Worm (Caenorhabditis elegans) whole organism, L3 larva: ENCODE data around the gene C44B7.11.

ENCODE experiments used
- R02D3.7 ChIP-seq: fragments of 150-350 bp; optimal IDR thresholded peaks from 2 replicates; lab custom pipeline; 2014; ENCODE audit warnings: missing biosample characterization, missing genetic modification characterization
- ZK546.5 ChIP-seq: sonication (generic microtip); optimal IDR thresholded peaks from 2 replicates; lab custom pipeline; 2017; ENCODE audit warnings: missing biosample characterization, missing genetic modification characterization
- aly-2 ChIP-seq: fragments of 150-350 bp; optimal IDR thresholded peaks from 2 replicates; lab custom pipeline; 2014; ENCODE audit warnings: missing biosample characterization, missing genetic modification characterization
- ama-1 ChIP-seq: fragments of 150-350 bp; optimal IDR thresholded peaks from 2 replicates; lab custom pipeline; 2018
- ceh-28 ChIP-seq: fragments of 150-350 bp; optimal IDR thresholded peaks from 2 replicates; lab custom pipeline; 2014; ENCODE audit warnings: missing biosample characterization, missing genetic modification reagents, missing genetic modification characterization
- egl-27 ChIP-seq: sonication (generic microtip); optimal IDR thresholded peaks from 4 replicates; lab custom pipeline; 2017; ENCODE audit warnings: missing biosample characterization, missing genetic modification reagents, missing genetic modification characterization
- elt-1 ChIP-seq: fragments of 150-350 bp; optimal IDR thresholded peaks from 2 replicates; lab custom pipeline; 2014; ENCODE audit warnings: missing biosample characterization, missing genetic modification characterization
- elt-2 ChIP-seq: sonication (generic microtip); optimal IDR thresholded peaks from 2 replicates; lab custom pipeline; 2016; ENCODE audit warnings: missing genetic modification reagents, mild to moderate bottlenecking, missing genetic modification characterization, missing compliant biosample characterization
- elt-3 ChIP-seq, 3 experiments: fragments of 150-350 bp in 1 of 3; sonication (generic microtip) in 2 of 3; optimal IDR thresholded peaks; 2 replicates in 2 of 3; 4 replicates in 1 of 3; lab custom pipeline; 2014 to 2017; ENCODE audit warnings: missing biosample characterization in 3 of 3, missing genetic modification characterization in 3 of 3
- eor-1 ChIP-seq, 2 experiments: fragments of 150-350 bp; optimal IDR thresholded peaks; 2 replicates each; lab custom pipeline; 2014 to 2018; ENCODE audit warnings: missing biosample characterization in 2 of 2, missing genetic modification characterization in 2 of 2
- hmg-11 ChIP-seq: sonication (generic microtip); optimal IDR thresholded peaks from 2 replicates; lab custom pipeline; 2016; ENCODE audit warnings: missing genetic modification characterization, missing compliant biosample characterization
- jun-1 ChIP-seq: fragments of 150-350 bp; optimal IDR thresholded peaks from 2 replicates; lab custom pipeline; 2014; ENCODE audit warnings: missing biosample characterization, missing genetic modification reagents, missing genetic modification characterization
- lin-15B ChIP-seq: fragments of 150-350 bp; optimal IDR thresholded peaks from 2 replicates; lab custom pipeline; 2014; ENCODE audit warnings: missing biosample characterization, missing genetic modification characterization
- lin-39 ChIP-seq: fragments of 150-350 bp; optimal IDR thresholded peaks from 2 replicates; lab custom pipeline; 2018; ENCODE audit warnings: missing biosample characterization, missing genetic modification reagents, missing genetic modification characterization
- lsy-12 ChIP-seq: sonication (generic microtip); optimal IDR thresholded peaks from 2 replicates; lab custom pipeline; 2016; ENCODE audit warnings: mild to moderate bottlenecking, missing genetic modification characterization, missing compliant biosample characterization
- nfya-1 ChIP-seq: sonication (generic microtip); optimal IDR thresholded peaks from 2 replicates; lab custom pipeline; 2017; ENCODE audit warnings: missing genetic modification characterization, mild to moderate bottlenecking, missing compliant biosample characterization, antibody characterized with exemption, moderate library complexity; ENCODE audit not compliant: insufficient read depth
- nhr-11 ChIP-seq: fragments of 150-350 bp; optimal IDR thresholded peaks from 2 replicates; lab custom pipeline; 2014; ENCODE audit warnings: missing biosample characterization, missing genetic modification characterization
- nhr-23 ChIP-seq: fragments of 150-350 bp; optimal IDR thresholded peaks from 2 replicates; lab custom pipeline; 2014; ENCODE audit warnings: missing biosample characterization, missing genetic modification reagents, missing genetic modification characterization
- nhr-237 ChIP-seq: fragments of 150-350 bp; optimal IDR thresholded peaks from 2 replicates; lab custom pipeline; 2014; ENCODE audit warnings: missing biosample characterization, missing genetic modification characterization
- nhr-28 ChIP-seq: fragments of 150-350 bp; optimal IDR thresholded peaks from 2 replicates; lab custom pipeline; 2014; ENCODE audit warnings: missing biosample characterization, missing genetic modification characterization
- nhr-67 ChIP-seq: fragments of 150-350 bp; optimal IDR thresholded peaks from 2 replicates; lab custom pipeline; 2014; ENCODE audit warnings: missing biosample characterization, missing genetic modification characterization
- nhr-76 ChIP-seq: fragments of 150-350 bp; sonication (generic microtip); optimal IDR thresholded peaks from 5 replicates; lab custom pipeline; 2014; ENCODE audit warnings: missing biosample characterization, missing genetic modification characterization
- nhr-77 ChIP-seq: fragments of 150-350 bp; optimal IDR thresholded peaks from 2 replicates; lab custom pipeline; 2014; ENCODE audit warnings: missing biosample characterization, missing genetic modification characterization
- pha-4 ChIP-seq: fragments of 150-350 bp; optimal IDR thresholded peaks from 2 replicates; lab custom pipeline; 2014; ENCODE audit warnings: missing biosample characterization, missing genetic modification reagents, missing genetic modification characterization
- pqm-1 ChIP-seq: fragments of 150-350 bp; optimal IDR thresholded peaks from 2 replicates; lab custom pipeline; 2017; ENCODE audit warnings: missing biosample characterization, missing genetic modification characterization, inconsistent platforms
- snpc-4 ChIP-seq: fragments of 150-350 bp; optimal IDR thresholded peaks from 2 replicates; lab custom pipeline; 2014; ENCODE audit warnings: missing biosample characterization, missing genetic modification characterization
- tbx-2 ChIP-seq: sonication (generic microtip); optimal IDR thresholded peaks from 2 replicates; lab custom pipeline; 2016; ENCODE audit warnings: mild to moderate bottlenecking, missing genetic modification characterization, missing compliant biosample characterization
- unc-39 ChIP-seq: sonication (generic microtip); optimal IDR thresholded peaks from 4 replicates; lab custom pipeline; 2017; ENCODE audit warnings: missing biosample characterization, missing genetic modification characterization
- unc-62 ChIP-seq: fragments of 150-350 bp; sonication (generic microtip); optimal IDR thresholded peaks from 4 replicates; lab custom pipeline; 2014; ENCODE audit warnings: missing biosample characterization, missing genetic modification reagents, missing genetic modification characterization
- zag-1 ChIP-seq: fragments of 150-350 bp; optimal IDR thresholded peaks from 2 replicates; lab custom pipeline; 2014; ENCODE audit warnings: missing biosample characterization, missing genetic modification characterization
- ztf-11 ChIP-seq: fragments of 150-350 bp; optimal IDR thresholded peaks from 2 replicates; lab custom pipeline; 2014; ENCODE audit warnings: missing biosample characterization, missing genetic modification characterization
- ztf-4 ChIP-seq: fragments of 150-350 bp; optimal IDR thresholded peaks from 2 replicates; lab custom pipeline; 2014; ENCODE audit warnings: missing biosample characterization, missing genetic modification characterization

The C44B7.11 gene

DNA sequence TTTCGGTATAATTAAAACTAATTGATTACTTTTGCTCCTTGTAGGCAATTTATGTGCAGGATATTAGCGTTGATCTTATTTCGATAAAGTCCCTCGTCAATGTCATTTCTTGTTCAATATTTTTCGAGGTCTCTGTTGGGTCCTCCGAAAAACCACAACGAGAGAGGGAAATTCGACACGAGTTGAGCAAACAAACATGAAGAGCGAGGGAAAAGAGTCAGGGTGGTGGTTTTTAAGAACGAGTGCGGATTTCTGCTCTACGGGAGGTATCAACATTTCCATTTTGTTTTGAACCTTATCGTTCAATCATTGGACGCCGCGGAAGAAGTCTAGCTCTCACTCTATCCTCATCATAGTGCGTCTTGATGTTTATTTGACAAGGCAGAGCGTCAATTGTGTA, 37.4 kb upstream of the C44B7.11 start:
- TF ChIP-seq pha-4 (tag; lab: Kevin White, UChicago): peak; percentile 43
- no peak for TF ChIP-seq nhr-77 (tag; lab: Kevin White, UChicago)
- peak; percentile 46 for TF ChIP-seq lin-39 (tag; lab: Kevin White, UChicago)

DNA sequence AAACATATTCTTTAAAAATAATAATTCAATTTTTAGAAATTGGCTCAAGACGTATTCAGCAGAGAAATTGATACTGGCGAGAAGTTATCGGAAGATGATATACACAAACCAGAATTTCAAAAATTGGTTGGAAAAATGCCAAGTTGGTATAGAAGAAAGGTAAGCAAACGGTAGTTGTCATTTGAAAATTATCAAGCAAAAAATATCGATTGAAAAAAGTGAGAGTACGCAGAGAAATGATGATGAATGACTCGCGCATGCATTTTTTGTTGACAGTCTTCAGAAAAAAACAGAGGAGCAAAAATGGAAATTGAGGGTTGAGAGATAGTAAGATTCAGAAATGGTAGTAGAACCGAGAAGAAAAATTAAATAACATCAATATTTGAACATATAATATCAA, 35.6 kb upstream of the C44B7.11 start:
- TF ChIP-seq ceh-28 (tag; lab: Kevin White, UChicago): peak; percentile 70
- peak; percentile 13 for TF ChIP-seq pha-4 (tag; lab: Kevin White, UChicago)
- no peak for TF ChIP-seq unc-62 (GFP tag; lab: Kevin White, UChicago)

DNA sequence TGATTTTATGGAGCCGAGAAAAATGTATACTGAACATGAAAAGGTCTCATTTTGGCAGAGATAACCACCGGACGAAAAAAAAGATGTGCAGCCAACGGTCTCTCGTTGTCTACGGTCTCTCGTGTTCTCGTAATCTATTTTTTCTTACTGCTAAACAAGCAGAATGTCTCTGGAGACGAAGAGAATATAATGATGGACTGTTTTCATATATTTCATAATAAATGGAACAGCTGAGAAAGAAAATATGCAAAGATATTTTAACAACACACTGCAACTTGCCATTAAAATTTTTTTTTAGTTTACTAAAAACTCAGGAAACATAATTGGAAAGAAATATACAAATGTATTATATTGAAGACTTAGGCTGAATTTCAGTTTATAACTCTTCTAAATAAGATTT, 32.7 kb upstream of the C44B7.11 start:
- TF ChIP-seq aly-2 (tag; lab: Kevin White, UChicago) (no peak), nhr-67 (no peak), elt-3 (tag; optimal IDR thresholded peaks at IDR 0.05; lab: Kevin White, UChicago) (no peak), pha-4 (tag; lab: Kevin White, UChicago) (peak; percentile 4), nfya-1 (peak; percentile 28), nhr-237 (tag; lab: Kevin White, UChicago) (no peak), elt-2 (tag; lab: Kevin White, UChicago) (peak; percentile 1), elt-1 (no peak)

DNA sequence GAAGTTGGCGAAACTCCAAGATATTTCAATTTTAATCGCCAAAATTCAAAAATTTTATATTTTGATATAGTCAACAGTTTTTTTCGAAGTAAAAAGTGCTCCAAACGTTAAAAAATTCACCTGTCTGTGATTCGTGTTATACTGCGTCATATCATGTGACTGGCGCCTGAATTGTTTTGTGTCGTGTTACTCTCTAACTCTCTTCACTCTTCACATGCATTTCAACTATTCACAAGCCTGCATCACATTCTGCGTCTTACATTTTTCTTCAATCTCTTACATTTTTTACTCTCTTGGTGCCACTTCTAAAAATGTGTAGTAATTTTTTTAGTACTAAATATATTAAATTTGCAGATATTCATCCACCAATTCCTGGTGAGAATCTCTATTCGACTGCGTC, 31.1 kb upstream of the C44B7.11 start, which contains the start of gene flcn-1:
flcn-1 (plus strand) TSS at position 348 of the 400 bp plus-strand sequence.
- TF ChIP-seq pha-4 (tag; lab: Kevin White, UChicago) (peak; percentile 47), unc-39 (no peak), nfya-1 (peak; percentile 57), pqm-1 (tag; lab: Kevin White, UChicago) (peak; percentile 2), tbx-2 (tag; lab: Kevin White, UChicago) (no peak), jun-1 (tag; lab: Kevin White, UChicago) (no peak), ztf-4 (tag; lab: Kevin White, UChicago) (no peak), nhr-67 (no peak), zag-1 (tag; lab: Kevin White, UChicago) (no peak), nhr-77 (tag; lab: Kevin White, UChicago) (no peak), lin-15B (tag; lab: Kevin White, UChicago) (no peak), elt-1 (no peak), R02D3.7 (tag; lab: Kevin White, UChicago) (no peak), snpc-4 (peak; percentile 43), nhr-76 (tag; lab: Kevin White, UChicago) (no peak), elt-2 (tag; lab: Kevin White, UChicago) (peak; percentile 50), lsy-12 (tag; lab: Kevin White, UChicago) (peak; percentile 3), hmg-11 (tag; lab: Kevin White, UChicago) (peak; percentile 64)
- TF ChIP-seq, all 47 proteins: peak for 7

DNA sequence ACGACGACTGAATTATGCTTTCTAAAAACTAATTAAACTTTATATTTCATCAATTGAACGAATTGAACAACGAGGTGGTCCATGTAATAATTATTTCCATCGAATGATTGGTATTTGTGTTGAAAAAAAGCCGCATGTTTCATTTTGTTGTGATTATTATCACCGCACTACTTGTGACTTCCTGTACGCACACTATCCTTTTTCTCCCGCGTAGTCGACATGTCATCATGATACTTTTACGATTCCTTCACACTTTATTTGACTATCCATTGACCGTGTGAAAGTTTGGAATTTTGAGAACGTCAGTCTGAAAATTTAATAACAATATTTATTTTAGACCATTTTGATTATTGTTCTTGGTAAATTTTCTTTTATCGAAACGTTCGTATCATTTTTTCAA, 30.3 kb upstream of the C44B7.11 start, which contains the start of gene F22D3.4:
F22D3.4 (minus strand) TSS at position 1 of the 400 bp plus-strand sequence.
- TF ChIP-seq elt-2 (tag; lab: Kevin White, UChicago) (peak; percentile 21), ama-1 (lab: Kevin White, UChicago) (no peak)

DNA sequence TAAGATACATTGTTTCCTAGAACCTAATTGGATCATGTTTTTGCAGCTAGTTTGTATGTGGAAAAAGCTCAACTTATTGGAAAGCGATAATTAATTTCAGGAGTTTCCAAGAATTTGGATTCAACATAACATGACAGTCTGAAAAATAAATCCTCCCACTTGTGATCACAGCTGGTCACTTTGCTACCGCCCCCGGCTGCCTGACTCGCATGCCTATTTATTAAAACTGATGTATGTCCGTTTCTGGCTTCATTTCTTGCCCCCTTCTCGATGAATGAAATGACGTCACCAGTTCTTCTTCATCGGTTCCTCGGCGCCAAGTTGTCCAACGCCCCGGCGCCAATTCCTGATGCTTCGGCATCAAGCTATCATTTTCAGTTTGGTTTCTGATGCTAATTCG, 29.7 kb upstream of the C44B7.11 start:
- TF ChIP-seq ztf-11 (tag; lab: Kevin White, UChicago) (no peak), nhr-77 (tag; lab: Kevin White, UChicago) (no peak), nhr-23 (tag; lab: Kevin White, UChicago) (no peak), pha-4 (tag; lab: Kevin White, UChicago) (no peak), eor-1 (tag; optimal IDR thresholded peaks at IDR 0.05; lab: Kevin White, UChicago) (no peak), egl-27 (no peak), nhr-28 (tag; lab: Kevin White, UChicago) (no peak), tbx-2 (tag; lab: Kevin White, UChicago) (no peak), ceh-28 (tag; lab: Kevin White, UChicago) (no peak), nhr-11 (no peak), unc-62 (GFP tag; lab: Kevin White, UChicago) (no peak), ZK546.5 (no peak)
- TF ChIP-seq, all 47 proteins: peak for 0
